Fruit fly (Drosophila melanogaster) whole organism: ENCODE data around the gene Eig71Eb.

ENCODE experiments used
- CG8478 ChIP-seq: fragments of >200 bp; optimal IDR thresholded peaks from 2 replicates; lab custom pipeline; 2018; ENCODE audit warnings: inconsistent platforms
- Dll ChIP-seq: fragments of >200 bp; optimal IDR thresholded peaks from 2 replicates; lab custom pipeline; 2017
- EcR ChIP-seq, 2 experiments: fragments of >200 bp; optimal IDR thresholded peaks; 2 replicates each; lab custom pipeline; 2017; ENCODE audit warnings: missing biosample characterization in 2 of 2, missing genetic modification characterization in 2 of 2, missing genetic modification reagents in 2 of 2
- pan ChIP-seq: fragments of >200 bp; optimal IDR thresholded peaks from 2 replicates; lab custom pipeline; 2017
- psq ChIP-seq: fragments of >200 bp; optimal IDR thresholded peaks from 2 replicates; lab custom pipeline; 2017
- usp ChIP-seq: fragments of >200 bp; optimal IDR thresholded peaks from 2 replicates; lab custom pipeline; 2017; ENCODE audit warnings: missing biosample characterization, missing genetic modification characterization, mixed read lengths

Gene Eig71Eb

dm6 chr3L:15694406-15694805 is 44.7 kb downstream of the Eig71Eb start:
- TF ChIP-seq psq (no peak), pan (lab: Kevin White, UChicago) (no peak), usp (no peak), CG8478 (no peak), EcR (GFP tag; optimal IDR thresholded peaks at IDR 0.05; lab: Kevin White, UChicago) (no peak), Dll (lab: Kevin White, UChicago) (no peak)

- TF ChIP-seq CG8478: no peak
- no peak for TF ChIP-seq EcR (GFP tag; optimal IDR thresholded peaks at IDR 0.05; lab: Kevin White, UChicago)
- TF ChIP-seq pan (lab: Kevin White, UChicago): no peak
- no peak for TF ChIP-seq usp
- TF ChIP-seq psq: no peak
- TF ChIP-seq Dll (lab: Kevin White, UChicago): no peak
Measured at dm6 chr3L:15695195-15695594, 45.5 kb downstream of the Eig71Eb start.

dm6 chr3L:15697916-15698315 is 48.2 kb downstream of the Eig71Eb start:
- TF ChIP-seq psq (no peak), pan (lab: Kevin White, UChicago) (no peak), EcR (GFP tag; optimal IDR thresholded peaks at IDR 0.05; lab: Kevin White, UChicago) (no peak), CG8478 (no peak), usp (no peak), Dll (lab: Kevin White, UChicago) (no peak)

- TF ChIP-seq usp (no peak), Dll (lab: Kevin White, UChicago) (peak; percentile 86)
Measured at dm6 chr3L:15699626-15700337, 50.0 kb downstream of the Eig71Eb start, which contains the start of gene comm2. TSS of gene comm2 (minus strand) at chr3L:15699850.
